Worm (Caenorhabditis elegans) whole organism, young adult: ENCODE data around the gene Y82E9BL.19.

Experiments
- Y53F4B.3 ChIP-seq: fragments of 200-800 bp; sonication (Bioruptor generic); IDR thresholded peaks from 2 replicates; pipeline ENCODE4 v1.3.6; 2022; ENCODE audit warnings: missing genetic modification reagents, missing genetic modification characterization, missing compliant biosample characterization
- dpl-1 ChIP-seq: fragments of 150-350 bp; optimal IDR thresholded peaks from 2 replicates; lab custom pipeline; 2014; ENCODE audit warnings: missing biosample characterization, missing genetic modification reagents, missing genetic modification characterization
- madf-3 ChIP-seq: fragments of 200-800 bp; sonication (Bioruptor generic); IDR thresholded peaks from 2 replicates; pipeline ENCODE4 v1.3.6; 2022; ENCODE audit warnings: missing genetic modification reagents, missing genetic modification characterization, missing compliant biosample characterization
- nhr-27 ChIP-seq: fragments of 200-800 bp; sonication (Bioruptor generic); optimal IDR thresholded peaks from 2 replicates; lab custom pipeline; 2018; ENCODE audit warnings: mild to moderate bottlenecking, missing genetic modification characterization, moderate library complexity, missing compliant biosample characterization
- rcor-1 ChIP-seq: fragments of 200-800 bp; sonication (Bioruptor generic); IDR thresholded peaks from 2 replicates; pipeline ENCODE4 v1.3.6; 2022; ENCODE audit warnings: missing genetic modification reagents, missing genetic modification characterization, missing compliant biosample characterization
- tlf-1 ChIP-seq: fragments of 200-800 bp; sonication (Bioruptor generic); optimal IDR thresholded peaks from 2 replicates; lab custom pipeline; 2018; ENCODE audit warnings: mild to moderate bottlenecking, missing genetic modification characterization, missing compliant biosample characterization
- ztf-28 ChIP-seq: fragments of 200-800 bp; sonication (Bioruptor generic); IDR thresholded peaks from 2 replicates; pipeline ENCODE4 v1.3.6; 2022; ENCODE audit warnings: missing genetic modification reagents, missing genetic modification characterization, missing compliant biosample characterization

DNA sequence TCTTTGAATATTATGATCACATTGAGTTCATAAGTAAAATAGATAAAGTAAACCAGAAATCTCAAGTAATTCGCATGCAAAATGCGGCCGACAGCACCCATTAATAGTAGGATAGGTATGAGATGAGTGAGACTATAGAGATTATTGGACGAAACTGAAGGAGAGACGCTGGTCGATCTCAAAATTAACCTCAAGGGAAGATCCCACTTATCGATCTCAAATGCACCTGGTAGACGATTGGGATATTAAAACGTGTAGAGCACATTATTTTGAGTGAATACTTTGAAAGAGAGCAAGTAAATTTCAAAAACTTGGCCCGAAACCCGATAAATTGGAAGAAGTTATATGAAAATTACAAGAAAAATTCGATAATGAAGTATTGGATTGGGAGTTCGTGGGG is 13.9 kb downstream of the Y82E9BL.19 start, which contains the start of gene Y82E9BL.6:
- TF ChIP-seq rcor-1 (GFP tag; lab: Robert Waterston, UW) (no peak), tlf-1 (no peak), nhr-27 (tag; lab: Kevin White, UChicago) (no peak), ztf-28 (GFP tag; lab: Robert Waterston, UW) (no peak), dpl-1 (no peak), madf-3 (GFP tag; lab: Robert Waterston, UW) (no peak), Y53F4B.3 (GFP tag; lab: Robert Waterston, UW) (no peak)
